Fruit fly (Drosophila melanogaster): Measurements from ENCODE around the gene CG14325.
A peak's percentile ranks its signal among the peaks of the same experiment; 100 is the strongest.

Gene CG14325

DNA sequence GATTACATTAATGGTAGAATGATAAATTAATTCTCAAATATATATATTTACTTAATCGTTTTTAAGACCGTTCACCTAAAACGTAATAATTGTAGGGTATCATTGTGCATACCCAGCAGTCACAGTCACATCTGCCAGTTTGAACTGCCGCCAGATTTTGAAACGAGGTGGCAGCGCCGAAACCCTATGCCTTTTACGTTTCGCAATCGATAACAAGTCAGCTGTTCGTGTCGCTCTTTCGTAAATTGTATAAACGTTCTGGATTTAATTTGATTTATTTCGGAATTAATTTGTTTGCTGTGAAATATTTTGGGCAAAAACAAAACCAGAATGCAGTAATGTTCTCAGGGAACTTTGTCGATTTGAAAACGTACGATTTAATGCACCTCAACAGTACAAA, 20.5 kb downstream of the CG14325 start, which contains the start of gene CG14322 (continued):
- no peak for TF ChIP-seq fu2 (GFP tag; optimal IDR thresholded peaks at IDR 0.05)
- no peak for TF ChIP-seq CG4820 (GFP tag; optimal IDR thresholded peaks at IDR 0.05)
- TF ChIP-seq CG15011 (GFP tag; optimal IDR thresholded peaks at IDR 0.05): no peak
- TF ChIP-seq NK7.1 (GFP tag; optimal IDR thresholded peaks at IDR 0.05): no peak
- no peak for TF ChIP-seq CG10209 (GFP tag; optimal IDR thresholded peaks at IDR 0.05)
- TF ChIP-seq klu (GFP tag; IDR thresholded peaks at IDR 0.05): no peak
- TF ChIP-seq Abd-B (GFP tag; optimal IDR thresholded peaks at IDR 0.05): no peak
- TF ChIP-seq dpn (GFP tag; optimal IDR thresholded peaks at IDR 0.05): peak in 1 of 2 experiments; percentile 25
- TF ChIP-seq slou (GFP tag; optimal IDR thresholded peaks at IDR 0.05): no peak
- TF ChIP-seq croc (GFP tag; conservative IDR thresholded peaks at IDR 0.05): no peak
- TF ChIP-seq CG12236 (GFP tag; optimal IDR thresholded peaks at IDR 0.05): no peak
- no peak for TF ChIP-seq H2.0 (GFP tag; IDR thresholded peaks at IDR 0.05)
- no peak for TF ChIP-seq CG8290 (GFP tag; optimal IDR thresholded peaks at IDR 0.05)
- peak in 1 of 2 experiments; percentile 40 for TF ChIP-seq CG8290 (tag; optimal IDR thresholded peaks at IDR 0.05)
- no peak for TF ChIP-seq ranshi (GFP tag; IDR thresholded peaks at IDR 0.05)
- no peak for TF ChIP-seq CG6791 (GFP tag; IDR thresholded peaks at IDR 0.05; ENCODE audit: partially characterized antibody)
- TF ChIP-seq CG13775 (GFP tag; optimal IDR thresholded peaks at IDR 0.05): no peak
- no peak for TF ChIP-seq schlank (tag; optimal IDR thresholded peaks at IDR 0.05)
- no peak; the same call in 1 of the 2 replicates for TF ChIP-seq Rfx (GFP tag; IDR thresholded peaks at IDR 0.05)
- TF ChIP-seq her (GFP tag; optimal IDR thresholded peaks at IDR 0.05): no peak

dm6 chr3R:17653879-17654278, 27.0 kb downstream of the CG14325 start:
- TF ChIP-seq Rx (GFP tag; IDR thresholded peaks at IDR 0.05): no peak
- TF ChIP-seq zen (tag; optimal IDR thresholded peaks at IDR 0.05): no peak
- no peak for TF ChIP-seq CG3726 (GFP tag; IDR thresholded peaks at IDR 0.05)
- no peak for TF ChIP-seq Ravus (GFP tag; IDR thresholded peaks at IDR 0.05)
- TF ChIP-seq CG4424 (GFP tag; optimal IDR thresholded peaks at IDR 0.05): no peak
- TF ChIP-seq Nf-YC (tag; optimal IDR thresholded peaks at IDR 0.05): peak; percentile 13
- no peak for TF ChIP-seq repo (GFP tag; optimal IDR thresholded peaks at IDR 0.05)
- peak; percentile 80 for TF ChIP-seq Deaf1 (tag; optimal IDR thresholded peaks at IDR 0.05)
- TF ChIP-seq Antp (GFP tag; optimal IDR thresholded peaks at IDR 0.05): no peak
- no peak for TF ChIP-seq zf30C (GFP tag; optimal IDR thresholded peaks at IDR 0.05)
- TF ChIP-seq cas (GFP tag; IDR thresholded peaks at IDR 0.05): no peak
- TF ChIP-seq CG15514 (GFP tag; optimal IDR thresholded peaks at IDR 0.05): no peak
- no peak for TF ChIP-seq gro (GFP tag; optimal IDR thresholded peaks at IDR 0.05)
- TF ChIP-seq exex (tag; optimal IDR thresholded peaks at IDR 0.05): no peak
- peak in 1 of 2 experiments; percentile 46 for TF ChIP-seq Trl (optimal IDR thresholded peaks at IDR 0.05)
- no peak for TF ChIP-seq Trl (GFP tag; optimal IDR thresholded peaks at IDR 0.05)
- no peak for TF ChIP-seq CG10979 (tag; optimal IDR thresholded peaks at IDR 0.05)
- TF ChIP-seq pros (GFP tag; optimal IDR thresholded peaks at IDR 0.05): peak; percentile 70

DNA sequence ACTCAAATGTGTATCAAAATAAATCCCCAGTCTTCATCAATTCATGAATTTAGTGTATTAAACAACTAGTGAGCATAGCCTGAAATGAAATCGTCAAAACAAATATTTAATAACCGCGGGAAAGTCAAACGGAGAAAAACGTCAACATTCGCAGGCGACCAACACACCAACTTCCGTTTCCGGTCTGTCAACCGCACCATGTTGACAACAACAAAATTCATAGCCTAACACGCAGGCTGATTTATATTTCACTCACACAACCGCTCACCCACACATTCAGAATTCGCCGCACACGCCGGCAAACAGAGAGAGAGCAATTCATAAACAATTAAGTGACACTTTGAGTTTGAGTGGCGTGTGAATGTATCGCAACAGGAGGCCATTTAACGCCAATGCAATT, 28.1 kb downstream of the CG14325 start:
- peak; percentile 61 for TF ChIP-seq CG1233 (GFP tag; optimal IDR thresholded peaks at IDR 0.05)
- no peak for TF ChIP-seq gro (GFP tag; optimal IDR thresholded peaks at IDR 0.05)
- no peak for TF ChIP-seq sisA (GFP tag; IDR thresholded peaks at IDR 0.05)
- TF ChIP-seq CG13624 (GFP tag; optimal IDR thresholded peaks at IDR 0.05): no peak
- TF ChIP-seq Fer1 (GFP tag; optimal IDR thresholded peaks at IDR 0.05): no peak
- no peak for TF ChIP-seq CG11093 (GFP tag; IDR thresholded peaks at IDR 0.05)
- no peak for TF ChIP-seq en (GFP tag; optimal IDR thresholded peaks at IDR 0.05)
- TF ChIP-seq cwo (GFP tag; optimal IDR thresholded peaks at IDR 0.05): no peak
- TF ChIP-seq Antp (GFP tag; optimal IDR thresholded peaks at IDR 0.05): no peak
- TF ChIP-seq CG32767 (GFP tag; IDR thresholded peaks at IDR 0.05): no peak
- no peak for TF ChIP-seq kah (GFP tag; optimal IDR thresholded peaks at IDR 0.05)
- TF ChIP-seq CG11723 (GFP tag; optimal IDR thresholded peaks at IDR 0.05): peak; percentile 22
- peak; percentile 28 for TF ChIP-seq CG14710 (tag; optimal IDR thresholded peaks at IDR 0.05)
- TF ChIP-seq gcm (GFP tag; optimal IDR thresholded peaks at IDR 0.05): peak; percentile 58
- peak; percentile 17 for TF ChIP-seq CG6813 (GFP tag; optimal IDR thresholded peaks at IDR 0.05)
- no peak for TF ChIP-seq Usf (GFP tag; optimal IDR thresholded peaks at IDR 0.05)
- no peak for TF ChIP-seq CG1647 (GFP tag; optimal IDR thresholded peaks at IDR 0.05)
